Worm (Caenorhabditis elegans): ENCODE results near the gene lin-15A.

The lin-15A gene

ce11 chrX:15779503-15779902 lies 47.7 kb downstream of the lin-15A start:
- TF ChIP-seq snpc-4 (tag; optimal IDR thresholded peaks at IDR 0.05) (peak; percentile 20), mdl-1 (tag; optimal IDR thresholded peaks at IDR 0.05) (no peak), ama-1 (optimal IDR thresholded peaks at IDR 0.05) (no peak), F13H6.1 (tag; optimal IDR thresholded peaks at IDR 0.05) (peak; percentile 40), nhr-237 (tag; optimal IDR thresholded peaks at IDR 0.05) (no peak), lin-39 (tag; optimal IDR thresholded peaks at IDR 0.05) (no peak), crh-2 (tag; optimal IDR thresholded peaks at IDR 0.05) (peak; percentile 95), C34F6.9 (tag; optimal IDR thresholded peaks at IDR 0.05) (peak; percentile 15), nhr-6 (tag; optimal IDR thresholded peaks at IDR 0.05) (peak; percentile 27), nhr-129 (tag; optimal IDR thresholded peaks at IDR 0.05) (peak; percentile 75), unc-62 (GFP tag; optimal IDR thresholded peaks at IDR 0.05) (no peak), nhr-21 (tag; optimal IDR thresholded peaks at IDR 0.05) (peak; percentile 11), nhr-77 (tag; optimal IDR thresholded peaks at IDR 0.05) (no peak), nhr-12 (tag; optimal IDR thresholded peaks at IDR 0.05) (no peak), lin-11 (tag; optimal IDR thresholded peaks at IDR 0.05) (no peak), nhr-23 (tag; optimal IDR thresholded peaks at IDR 0.05) (no peak), ZK546.5 (tag; optimal IDR thresholded peaks at IDR 0.05) (no peak), elt-1 (tag; optimal IDR thresholded peaks at IDR 0.05) (no peak), lin-13 (GFP tag; optimal IDR thresholded peaks at IDR 0.05) (peak; percentile 23), sma-3 (GFP tag; optimal IDR thresholded peaks at IDR 0.05) (no peak), fos-1 (tag; optimal IDR thresholded peaks at IDR 0.05) (peak; percentile 74), lsy-2 (tag; optimal IDR thresholded peaks at IDR 0.05) (peak in 1 of 2 experiments; percentile 86), gmeb-1 (tag; optimal IDR thresholded peaks at IDR 0.05) (peak; percentile 25), sma-9 (GFP tag; optimal IDR thresholded peaks at IDR 0.05) (peak; percentile 28), sma-9 (tag; optimal IDR thresholded peaks at IDR 0.05) (no peak), blmp-1 (tag; optimal IDR thresholded peaks at IDR 0.05; ENCODE audit: insufficient read depth) (no peak), mab-5 (tag; optimal IDR thresholded peaks at IDR 0.05) (no peak), ceh-82 (tag; optimal IDR thresholded peaks at IDR 0.05) (no peak)

ce11 chrX:15782027-15782426 lies 50.3 kb downstream of the lin-15A start, which contains the start of gene Y7A5A.24:
Gene Y7A5A.24 (minus strand): TSS chrX:15782127.
- TF ChIP-seq nhr-21 (tag; optimal IDR thresholded peaks at IDR 0.05) = no peak
- TF ChIP-seq ceh-16 (tag; optimal IDR thresholded peaks at IDR 0.05) = no peak
- TF ChIP-seq sma-3 (GFP tag; optimal IDR thresholded peaks at IDR 0.05) = no peak
- no peak for TF ChIP-seq ZK546.5 (tag; optimal IDR thresholded peaks at IDR 0.05)
- no peak for TF ChIP-seq nhr-11 (tag; optimal IDR thresholded peaks at IDR 0.05)
- TF ChIP-seq alr-1 (tag; optimal IDR thresholded peaks at IDR 0.05) = no peak
- TF ChIP-seq lin-39 (tag; optimal IDR thresholded peaks at IDR 0.05) = no peak
- no peak for TF ChIP-seq ama-1 (optimal IDR thresholded peaks at IDR 0.05)
- no peak for TF ChIP-seq ztf-1 (GFP tag; conservative IDR thresholded peaks at IDR 0.05)
- no peak for TF ChIP-seq F13H6.1 (tag; optimal IDR thresholded peaks at IDR 0.05)

- no peak for TF ChIP-seq nhr-23 (tag; optimal IDR thresholded peaks at IDR 0.05)
- TF ChIP-seq nhr-237 (tag; optimal IDR thresholded peaks at IDR 0.05) = no peak
- TF ChIP-seq Y55F3AM.14 (GFP tag; optimal IDR thresholded peaks at IDR 0.05) = no peak
- TF ChIP-seq ceh-16 (tag; optimal IDR thresholded peaks at IDR 0.05) = no peak
Measured at ce11 chrX:15784570-15784969, 52.8 kb downstream of the lin-15A start, which contains the start of gene Y7A5A.3. Gene Y7A5A.3 (minus strand): TSS chrX:15784670.

Measured in whole organism, L2 larva.